Worm (Caenorhabditis elegans) whole organism, early embryonic: ENCODE measurements around the gene F54A3.5.

Experiments
- B0310.2 ChIP-seq: sonication (generic microtip); optimal IDR thresholded peaks from 2 replicates; lab custom pipeline; 2016; ENCODE audit warnings: mild to moderate bottlenecking, missing genetic modification characterization, missing compliant biosample characterization
- F13C5.2 ChIP-seq: sonication (generic microtip); optimal IDR thresholded peaks from 2 replicates; lab custom pipeline; 2017; ENCODE audit warnings: mild to moderate bottlenecking, missing genetic modification characterization, inconsistent platforms, missing compliant biosample characterization
- aly-1 ChIP-seq: sonication (generic microtip); optimal IDR thresholded peaks from 2 replicates; lab custom pipeline; 2016; ENCODE audit warnings: missing genetic modification characterization, missing compliant biosample characterization
- ama-1 ChIP-seq: fragments of 150-350 bp; optimal IDR thresholded peaks from 2 replicates; lab custom pipeline; 2014
- ceh-36 ChIP-seq: sonication (generic microtip); optimal IDR thresholded peaks from 2 replicates; lab custom pipeline; 2016; ENCODE audit warnings: missing genetic modification characterization, inconsistent platforms, missing compliant biosample characterization
- ets-7 ChIP-seq: sonication (generic microtip); optimal IDR thresholded peaks from 2 replicates; lab custom pipeline; 2016; ENCODE audit warnings: missing genotype, missing genetic modification characterization, missing compliant biosample characterization
- flt-1 ChIP-seq: fragments of 200-800 bp; sonication (Bioruptor generic); IDR thresholded peaks from 2 replicates; pipeline ENCODE4 v1.3.6; 2022; ENCODE audit warnings: missing genetic modification characterization, missing compliant biosample characterization
- hnd-1 ChIP-seq: sonication (generic microtip); optimal IDR thresholded peaks from 2 replicates; lab custom pipeline; 2016; ENCODE audit warnings: missing genetic modification characterization, missing compliant biosample characterization
- pes-1 ChIP-seq: fragments of 200-800 bp; sonication (Bioruptor generic); IDR thresholded peaks from 2 replicates; pipeline ENCODE4 v1.3.6; 2022; ENCODE audit warnings: missing genetic modification reagents, missing genetic modification characterization, missing compliant biosample characterization

ce11 chrII:2176688-2177087 is 48.8 kb downstream of the F54A3.5 start, which contains the start of gene gba-1:
- TF ChIP-seq ceh-36 (tag; lab: Kevin White, UChicago) = no peak
- TF ChIP-seq F13C5.2 (tag; lab: Kevin White, UChicago) = no peak
- no peak for TF ChIP-seq flt-1
- TF ChIP-seq ama-1 (lab: Kevin White, UChicago) = no peak
- TF ChIP-seq aly-1 (tag; lab: Kevin White, UChicago) = no peak
- no peak for TF ChIP-seq B0310.2 (tag; lab: Kevin White, UChicago)
- no peak for TF ChIP-seq ets-7 (tag; lab: Kevin White, UChicago)
- TF ChIP-seq pes-1 (GFP tag; lab: Robert Waterston, UW) = no peak
- TF ChIP-seq hnd-1 (tag; lab: Kevin White, UChicago) = no peak
